Worm (Caenorhabditis elegans): ENCODE data around the gene adt-2.

DNA sequence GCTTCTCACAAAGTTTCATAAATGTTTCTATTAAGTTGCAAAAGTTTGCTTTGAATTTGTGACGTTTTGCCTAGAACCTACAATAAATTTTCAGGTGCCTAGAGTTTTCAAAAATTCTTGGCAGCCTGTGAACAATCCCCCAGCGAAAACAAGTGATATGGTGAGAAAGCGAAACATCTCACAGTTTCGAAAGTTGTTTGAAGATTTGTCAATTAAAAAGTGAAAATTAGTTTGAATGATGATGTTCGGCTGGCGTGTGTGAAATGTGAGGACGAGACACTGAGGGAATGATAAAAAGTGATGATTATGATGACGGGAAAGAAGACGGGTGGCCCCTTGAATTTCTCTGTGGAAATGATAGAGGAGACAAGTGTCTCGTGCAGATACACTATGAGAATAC is 52.8 kb downstream of the adt-2 start:
- no peak for TF ChIP-seq ref-1 (GFP tag; conservative IDR thresholded peaks at IDR 0.05)
- no peak for TF ChIP-seq flt-1 (GFP tag; IDR thresholded peaks at IDR 0.05)
- TF ChIP-seq cog-1 (tag; optimal IDR thresholded peaks at IDR 0.05), result no peak
- TF ChIP-seq ztf-23 (GFP tag; IDR thresholded peaks at IDR 0.05), result no peak
- no peak for TF ChIP-seq med-1 (GFP tag; optimal IDR thresholded peaks at IDR 0.05; ENCODE audit: insufficient read depth)
- no peak for TF ChIP-seq T22C8.4 (GFP tag; IDR thresholded peaks at IDR 0.05)
